Worm (Caenorhabditis elegans) whole organism, L1 larva: ENCODE data around the gene D2096.6.

Experiments
- aly-2 ChIP-seq: fragments of 150-350 bp; optimal IDR thresholded peaks from 2 replicates; lab custom pipeline; 2014; ENCODE audit warnings: missing biosample characterization, missing genetic modification characterization
- efl-1 ChIP-seq, 4 experiments: fragments of 150-350 bp; optimal IDR thresholded peaks in 3 of 4; peaks in 1 of 4; 1 replicate in 1 of 4; 2 replicates in 3 of 4; lab custom pipeline; 2014; ENCODE audit warnings: missing biosample characterization in 2 of 4, missing genetic modification characterization in 2 of 4, missing genetic modification reagents in 2 of 4
- egl-13 ChIP-seq: sonication (generic microtip); optimal IDR thresholded peaks from 2 replicates; lab custom pipeline; 2016; ENCODE audit warnings: missing genotype, missing genetic modification reagents, missing genetic modification characterization, missing compliant biosample characterization
- lin-13 ChIP-seq: fragments of 150-350 bp; optimal IDR thresholded peaks from 2 replicates; lab custom pipeline; 2014; ENCODE audit warnings: missing biosample characterization, missing genetic modification reagents, missing genetic modification characterization
- lin-15B ChIP-seq: fragments of 150-350 bp; sonication (generic microtip); optimal IDR thresholded peaks from 3 replicates; lab custom pipeline; 2014; ENCODE audit warnings: missing biosample characterization, missing genetic modification characterization
- lin-39 ChIP-seq: fragments of 150-350 bp; optimal IDR thresholded peaks from 2 replicates; lab custom pipeline; 2014; ENCODE audit warnings: missing biosample characterization, missing genetic modification reagents, missing genetic modification characterization
- lir-3 ChIP-seq: sonication (generic microtip); optimal IDR thresholded peaks from 2 replicates; lab custom pipeline; 2016; ENCODE audit warnings: mild to moderate bottlenecking, missing genetic modification characterization, moderate library complexity, missing compliant biosample characterization; ENCODE audit not compliant: poor library complexity
- nhr-11 ChIP-seq: fragments of 150-350 bp; optimal IDR thresholded peaks from 2 replicates; lab custom pipeline; 2014; ENCODE audit warnings: missing biosample characterization, missing genetic modification characterization
- nhr-28 ChIP-seq: fragments of 150-350 bp; optimal IDR thresholded peaks from 2 replicates; lab custom pipeline; 2014; ENCODE audit warnings: missing biosample characterization, missing genetic modification characterization
- tbx-2 ChIP-seq: sonication (generic microtip); optimal IDR thresholded peaks from 2 replicates; lab custom pipeline; 2016; ENCODE audit warnings: missing genetic modification characterization, missing compliant biosample characterization
- zag-1 ChIP-seq: fragments of 150-350 bp; optimal IDR thresholded peaks from 2 replicates; lab custom pipeline; 2014; ENCODE audit warnings: missing biosample characterization, missing genetic modification characterization
- zip-4 ChIP-seq: fragments of 200-800 bp; sonication (Bioruptor generic); optimal IDR thresholded peaks from 2 replicates; lab custom pipeline; 2018; ENCODE audit warnings: mild to moderate bottlenecking, missing genetic modification characterization, moderate library complexity, missing compliant biosample characterization
- ztf-4 ChIP-seq: fragments of 150-350 bp; optimal IDR thresholded peaks from 2 replicates; lab custom pipeline; 2014; ENCODE audit warnings: missing biosample characterization, missing genetic modification characterization

DNA sequence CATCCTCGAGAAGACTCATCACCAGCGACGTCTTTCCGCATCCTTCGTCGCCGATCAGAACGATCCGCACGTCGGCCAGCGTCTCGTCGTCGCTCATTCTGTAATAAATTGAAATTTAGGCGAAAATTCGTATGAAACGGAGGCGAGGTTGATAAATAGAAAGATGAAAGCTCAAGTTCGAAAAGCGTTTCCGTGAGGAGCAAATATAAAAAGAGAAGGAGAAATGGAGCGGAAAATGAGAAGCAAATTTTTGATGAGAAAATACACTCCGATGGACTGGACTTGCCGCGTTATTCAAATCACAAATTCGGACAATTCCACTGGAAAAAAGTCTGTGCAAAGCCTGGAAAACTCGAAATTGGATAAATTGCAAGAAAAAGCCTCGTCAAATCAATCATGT is 25.1 kb upstream of the D2096.6 start, which contains the start of gene D2096.11:
- TF ChIP-seq lin-39 (tag; lab: Kevin White, UChicago): no peak
- TF ChIP-seq zag-1 (tag; lab: Kevin White, UChicago): no peak
- TF ChIP-seq egl-13 (tag; lab: Kevin White, UChicago): no peak
- no peak for TF ChIP-seq lin-13 (GFP tag; lab: Kevin White, UChicago)
- TF ChIP-seq nhr-28 (tag; lab: Kevin White, UChicago): no peak
- TF ChIP-seq ztf-4 (tag; lab: Kevin White, UChicago): no peak
- no peak for TF ChIP-seq aly-2 (tag; lab: Kevin White, UChicago)
- TF ChIP-seq efl-1 (optimal IDR thresholded peaks at IDR 0.05; lab: Kevin White, UChicago): no peak
- TF ChIP-seq efl-1 (GFP tag; optimal IDR thresholded peaks at IDR 0.05 in 1 of 2; lab: Kevin White, UChicago): no peak
- no peak for TF ChIP-seq zip-4 (GFP tag; lab: Kevin White, UChicago)
- TF ChIP-seq nhr-11: no peak
- TF ChIP-seq tbx-2 (tag; lab: Kevin White, UChicago): no peak
- no peak for TF ChIP-seq lin-15B
- no peak for TF ChIP-seq lir-3 (tag; lab: Kevin White, UChicago)
